Worm (Caenorhabditis elegans) whole organism, late embryonic: ENCODE results near the gene srp-6.

Experiments
- F13H6.1 ChIP-seq: sonication (generic microtip); optimal IDR thresholded peaks from 2 replicates; lab custom pipeline; 2016; ENCODE audit warnings: missing genetic modification characterization, missing compliant biosample characterization
- K02D7.2 ChIP-seq: sonication (generic microtip); optimal IDR thresholded peaks from 2 replicates; lab custom pipeline; 2017; ENCODE audit warnings: mild to moderate bottlenecking, missing genetic modification characterization, missing compliant biosample characterization
- K09A11.1 ChIP-seq: sonication (generic microtip); optimal IDR thresholded peaks from 2 replicates; lab custom pipeline; 2017; ENCODE audit warnings: antibody characterized with exemption, mild to moderate bottlenecking, missing genetic modification characterization, missing compliant biosample characterization; ENCODE audit not compliant: insufficient read depth
- Y22D7AL.16 ChIP-seq: sonication (generic microtip); optimal IDR thresholded peaks from 2 replicates; lab custom pipeline; 2016; ENCODE audit warnings: missing genetic modification characterization, missing compliant biosample characterization
- ahr-1 ChIP-seq: sonication (generic microtip); optimal IDR thresholded peaks from 2 replicates; lab custom pipeline; 2016; ENCODE audit warnings: missing genetic modification characterization, missing compliant biosample characterization
- ceh-14 ChIP-seq: sonication (generic microtip); optimal IDR thresholded peaks from 2 replicates; lab custom pipeline; 2016; ENCODE audit warnings: missing genotype, missing genetic modification characterization, missing compliant biosample characterization
- ceh-19 ChIP-seq: fragments of 200-800 bp; sonication (Bioruptor generic); optimal IDR thresholded peaks from 2 replicates; lab custom pipeline; 2018; ENCODE audit warnings: mild to moderate bottlenecking, missing genetic modification characterization, missing compliant biosample characterization
- ceh-30 ChIP-seq: fragments of 150-350 bp; optimal IDR thresholded peaks from 2 replicates; lab custom pipeline; 2014; ENCODE audit warnings: missing biosample characterization, missing genetic modification characterization
- ceh-34 ChIP-seq: sonication (generic microtip); optimal IDR thresholded peaks from 2 replicates; lab custom pipeline; 2016; ENCODE audit warnings: mild to moderate bottlenecking, missing genetic modification characterization, missing compliant biosample characterization
- ceh-45 ChIP-seq: fragments of 200-800 bp; sonication (Bioruptor generic); IDR thresholded peaks from 2 replicates; pipeline ENCODE4 v1.3.6; 2022; ENCODE audit warnings: missing genetic modification reagents, missing genetic modification characterization, missing compliant biosample characterization
- ceh-6 ChIP-seq: fragments of 200-800 bp; sonication (Bioruptor generic); optimal IDR thresholded peaks from 2 replicates; lab custom pipeline; 2018; ENCODE audit warnings: mild to moderate bottlenecking, missing genetic modification characterization, missing compliant biosample characterization
- che-1 ChIP-seq: sonication (generic microtip); optimal IDR thresholded peaks from 2 replicates; lab custom pipeline; 2016; ENCODE audit warnings: mild to moderate bottlenecking, missing genetic modification characterization, missing compliant biosample characterization
- dmd-4 ChIP-seq: sonication (generic microtip); optimal IDR thresholded peaks from 2 replicates; lab custom pipeline; 2016; ENCODE audit warnings: borderline replicate concordance, missing genetic modification characterization, missing compliant biosample characterization
- dve-1 ChIP-seq: sonication (generic microtip); optimal IDR thresholded peaks from 2 replicates; lab custom pipeline; 2017; ENCODE audit warnings: antibody characterized with exemption, mild to moderate bottlenecking, missing genetic modification characterization, missing compliant biosample characterization
- elt-4 ChIP-seq: sonication (generic microtip); optimal IDR thresholded peaks from 2 replicates; lab custom pipeline; 2016; ENCODE audit warnings: missing genetic modification characterization, missing compliant biosample characterization
- fax-1 ChIP-seq: sonication (generic microtip); optimal IDR thresholded peaks from 2 replicates; lab custom pipeline; 2016; ENCODE audit warnings: missing genotype, missing genetic modification characterization, missing compliant biosample characterization
- fkh-6 ChIP-seq: sonication (generic microtip); optimal IDR thresholded peaks from 2 replicates; lab custom pipeline; 2016; ENCODE audit warnings: missing genetic modification characterization, missing compliant biosample characterization
- gmeb-2 ChIP-seq: sonication (generic microtip); optimal IDR thresholded peaks from 2 replicates; lab custom pipeline; 2016; ENCODE audit warnings: missing genetic modification characterization, inconsistent platforms, missing compliant biosample characterization
- hlh-13 ChIP-seq: fragments of 200-800 bp; sonication (Bioruptor generic); optimal IDR thresholded peaks from 2 replicates; lab custom pipeline; 2018; ENCODE audit warnings: mild to moderate bottlenecking, missing genetic modification characterization, missing compliant biosample characterization
- hlh-15 ChIP-seq: sonication (generic microtip); optimal IDR thresholded peaks from 2 replicates; lab custom pipeline; 2016; ENCODE audit warnings: missing genetic modification characterization, missing compliant biosample characterization
- lim-6 ChIP-seq: sonication (generic microtip); optimal IDR thresholded peaks from 2 replicates; lab custom pipeline; 2016; ENCODE audit warnings: missing genetic modification characterization, missing compliant biosample characterization
- lin-11 ChIP-seq: fragments of 200-800 bp; sonication (Bioruptor generic); optimal IDR thresholded peaks from 2 replicates; lab custom pipeline; 2018; ENCODE audit warnings: mild to moderate bottlenecking, missing genetic modification characterization, missing compliant biosample characterization
- madf-2 ChIP-seq: sonication (generic microtip); optimal IDR thresholded peaks from 2 replicates; lab custom pipeline; 2017; ENCODE audit warnings: missing genetic modification characterization, missing compliant biosample characterization
- nfya-1 ChIP-seq: sonication (generic microtip); optimal IDR thresholded peaks from 2 replicates; lab custom pipeline; 2017; ENCODE audit warnings: missing genetic modification characterization, mild to moderate bottlenecking, missing compliant biosample characterization, antibody characterized with exemption, moderate library complexity
- nhr-11 ChIP-seq: fragments of 150-350 bp; optimal IDR thresholded peaks from 2 replicates; lab custom pipeline; 2014; ENCODE audit warnings: missing biosample characterization, missing genetic modification characterization
- nhr-232 ChIP-seq: sonication (generic microtip); optimal IDR thresholded peaks from 2 replicates; lab custom pipeline; 2016; ENCODE audit warnings: missing genetic modification characterization, missing compliant biosample characterization
- npax-4 ChIP-seq: sonication (generic microtip); optimal IDR thresholded peaks from 2 replicates; lab custom pipeline; 2016; ENCODE audit warnings: missing genetic modification characterization, missing compliant biosample characterization
- pag-3 ChIP-seq: sonication (generic microtip); optimal IDR thresholded peaks from 2 replicates; lab custom pipeline; 2016; ENCODE audit warnings: missing compliant biosample characterization, missing genetic modification characterization, borderline replicate concordance
- pax-1 ChIP-seq: fragments of 150-350 bp; optimal IDR thresholded peaks from 2 replicates; lab custom pipeline; 2014; ENCODE audit warnings: missing biosample characterization, missing genetic modification characterization
- pha-4 ChIP-seq: fragments of 150-350 bp; optimal IDR thresholded peaks from 2 replicates; lab custom pipeline; 2018; ENCODE audit warnings: missing biosample characterization, missing genetic modification reagents, missing genetic modification characterization
- pqm-1 ChIP-seq: sonication (generic microtip); optimal IDR thresholded peaks from 2 replicates; lab custom pipeline; 2016; ENCODE audit warnings: missing genetic modification characterization, missing compliant biosample characterization
- sdc-2 ChIP-seq: sonication (generic microtip); optimal IDR thresholded peaks from 2 replicates; lab custom pipeline; 2016; ENCODE audit warnings: missing genotype, missing genetic modification characterization, missing compliant biosample characterization
- sox-2 ChIP-seq: fragments of 200-800 bp; sonication (Bioruptor generic); IDR thresholded peaks from 2 replicates; pipeline ENCODE4 v1.3.6; 2022; ENCODE audit warnings: missing genetic modification reagents, missing genetic modification characterization, missing compliant biosample characterization
- syd-9 ChIP-seq: sonication (generic microtip); optimal IDR thresholded peaks from 2 replicates; lab custom pipeline; 2016; ENCODE audit warnings: mild to moderate bottlenecking, missing genetic modification characterization, moderate library complexity, missing compliant biosample characterization
- ttx-3 ChIP-seq: sonication (generic microtip); optimal IDR thresholded peaks from 2 replicates; lab custom pipeline; 2016; ENCODE audit warnings: missing genetic modification reagents, missing genetic modification characterization, missing compliant biosample characterization
- zip-5 ChIP-seq: sonication (generic microtip); optimal IDR thresholded peaks from 2 replicates; lab custom pipeline; 2016; ENCODE audit warnings: missing genetic modification characterization, missing compliant biosample characterization
- ztf-16 ChIP-seq: sonication (generic microtip); optimal IDR thresholded peaks from 2 replicates; lab custom pipeline; 2017; ENCODE audit warnings: missing genetic modification characterization, missing compliant biosample characterization

Gene srp-6

DNA sequence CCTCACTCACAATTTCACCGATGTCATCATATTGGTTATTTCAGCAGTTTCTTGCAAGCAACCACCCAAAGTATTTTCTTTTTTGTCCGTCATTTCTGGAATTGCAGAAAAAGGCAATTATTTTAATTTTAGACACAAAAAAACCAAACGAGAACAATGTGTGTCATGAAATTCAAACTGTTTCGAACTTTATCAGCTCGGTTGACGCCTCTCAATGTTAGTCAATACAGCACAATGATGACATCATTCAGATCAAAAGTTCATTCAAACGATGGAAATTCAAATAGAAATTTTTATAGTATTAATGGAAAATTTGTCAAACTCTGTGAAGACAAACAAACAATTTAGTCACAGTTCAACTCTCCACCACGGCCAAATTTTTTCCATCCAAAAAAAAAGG is 6.0 kb upstream of the srp-6 start, which contains the start of gene fbxa-105:
Gene fbxa-105 (minus strand): TSS at position 97 of the 400 bp plus-strand sequence.
- TF ChIP-seq syd-9 (tag; lab: Kevin White, UChicago): no peak
- TF ChIP-seq K02D7.2: no peak
- TF ChIP-seq dmd-4 (tag; lab: Kevin White, UChicago): no peak

DNA sequence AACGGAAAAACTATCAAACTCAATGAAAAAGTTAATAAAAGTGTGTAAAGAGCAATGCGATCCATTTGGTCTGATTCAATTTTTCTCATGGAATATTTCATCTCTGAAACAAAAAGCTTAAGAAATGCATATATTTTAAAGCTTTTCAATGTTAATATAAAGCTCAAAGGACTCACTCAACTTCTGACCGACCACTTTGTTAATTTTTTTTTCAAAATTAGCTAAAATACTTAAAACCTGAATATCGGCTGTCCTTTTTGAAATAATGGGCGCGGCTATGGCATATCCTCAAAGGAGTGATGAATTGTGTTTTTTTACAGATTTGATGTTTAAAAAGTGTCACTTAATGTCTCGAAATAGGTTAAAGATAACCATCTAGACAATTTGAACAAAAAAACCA is 3.9 kb upstream of the srp-6 start, which contains the start of gene C02H6.1:
Gene C02H6.1 (minus strand): TSS at position 101 of the 400 bp plus-strand sequence.
- TF ChIP-seq npax-4 (tag; lab: Kevin White, UChicago): no peak
- no peak for TF ChIP-seq ahr-1
- TF ChIP-seq K02D7.2: no peak
- no peak for TF ChIP-seq ceh-6
- no peak for TF ChIP-seq madf-2
- no peak for TF ChIP-seq ceh-45
- TF ChIP-seq ceh-34 (tag; lab: Kevin White, UChicago): no peak
- no peak for TF ChIP-seq nfya-1 (tag; lab: Kevin White, UChicago)

DNA sequence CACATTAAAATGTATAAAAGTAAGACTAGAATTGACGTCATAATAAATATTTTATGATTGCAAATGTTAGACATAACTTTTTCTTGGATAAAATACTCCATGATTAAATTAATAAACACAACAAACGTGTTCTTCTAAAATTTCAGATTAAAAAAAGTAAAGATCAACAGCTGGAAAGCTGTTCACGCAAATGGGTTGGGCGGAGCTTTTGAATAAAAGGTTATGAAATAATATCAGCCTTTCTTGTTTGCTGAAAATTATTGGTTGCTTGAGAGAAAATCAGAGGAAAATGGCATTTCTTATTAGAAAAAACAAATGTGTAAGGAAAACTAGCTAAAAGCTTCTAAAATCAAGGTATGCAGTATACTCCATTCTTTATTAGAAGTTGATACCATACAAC is 1.9 kb upstream of the srp-6 start, which contains the start of gene C02H6.3:
Gene C02H6.3 (minus strand): TSS at position 101 of the 400 bp plus-strand sequence.
- TF ChIP-seq lim-6 (tag; lab: Kevin White, UChicago) (no peak), hlh-15 (tag; lab: Kevin White, UChicago) (no peak), pag-3 (tag; lab: Kevin White, UChicago) (no peak), zip-5 (no peak), ceh-34 (tag; lab: Kevin White, UChicago) (no peak), hlh-13 (GFP tag; lab: Kevin White, UChicago) (no peak), ttx-3 (tag; lab: Kevin White, UChicago) (no peak), dve-1 (tag; lab: Kevin White, UChicago) (no peak), nhr-11 (no peak), syd-9 (tag; lab: Kevin White, UChicago) (no peak), dmd-4 (tag; lab: Kevin White, UChicago) (no peak), ceh-30 (tag; lab: Kevin White, UChicago) (no peak), fax-1 (tag; lab: Kevin White, UChicago) (no peak), ceh-14 (no peak), lin-11 (tag; lab: Kevin White, UChicago) (no peak), sox-2 (GFP tag; lab: Robert Waterston, UW) (no peak), ztf-16 (no peak)

DNA sequence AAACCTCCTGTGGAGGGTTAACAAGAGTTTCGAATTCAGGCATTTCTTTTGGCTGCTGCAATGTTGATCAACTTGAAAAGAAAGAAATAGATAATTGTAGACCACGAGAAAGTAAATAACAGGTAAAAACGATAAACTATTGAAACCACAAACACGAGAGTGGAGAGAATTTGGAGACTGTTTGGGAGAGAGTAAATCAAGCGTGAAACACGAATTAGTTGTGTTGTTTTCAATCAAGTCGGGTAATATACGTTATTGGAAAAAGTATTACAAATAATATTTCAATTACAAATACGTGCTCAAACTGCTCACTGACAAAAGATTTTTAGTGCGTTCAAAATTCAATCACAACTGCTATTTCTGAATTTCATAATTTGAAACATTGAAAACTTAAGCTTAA is 4.9 kb downstream of the srp-6 start, which contains the start of gene C03G6.17:
Gene C03G6.17 (minus strand): TSS at position 101 of the 400 bp plus-strand sequence.
- TF ChIP-seq K09A11.1 (tag; lab: Kevin White, UChicago) (no peak), nhr-11 (no peak), pha-4 (no peak), K02D7.2 (no peak), pax-1 (tag; lab: Kevin White, UChicago) (no peak), syd-9 (tag; lab: Kevin White, UChicago) (no peak), ceh-19 (GFP tag; lab: Kevin White, UChicago) (no peak), elt-4 (tag; lab: Kevin White, UChicago) (no peak), pqm-1 (no peak), Y22D7AL.16 (tag; lab: Kevin White, UChicago) (no peak), nhr-232 (tag; lab: Kevin White, UChicago) (no peak), che-1 (tag; lab: Kevin White, UChicago) (no peak), gmeb-2 (no peak), F13H6.1 (tag; lab: Kevin White, UChicago) (no peak), nfya-1 (tag; lab: Kevin White, UChicago) (no peak), sdc-2 (no peak), dmd-4 (tag; lab: Kevin White, UChicago) (no peak), fkh-6 (tag; lab: Kevin White, UChicago) (no peak)
